Fruit fly (Drosophila melanogaster) whole organism, embryonic: ENCODE results near the gene Nepl3.

Experiments used
- Asciz ChIP-seq: fragments of 200-800 bp; sonication (Bioruptor generic); optimal IDR thresholded peaks from 2 replicates; lab custom pipeline; 2017; ENCODE audit warnings: missing biosample characterization, mild to moderate bottlenecking, missing genetic modification characterization, missing genetic modification reagents
- Bgb ChIP-seq: fragments of 200-800 bp; sonication (Bioruptor generic); IDR thresholded peaks from 2 replicates; pipeline ENCODE4 v1.3.6; 2022; ENCODE audit warnings: missing biosample characterization, missing genetic modification characterization; ENCODE audit not compliant: partially characterized antibody
- CG1024 ChIP-seq: fragments of 200-800 bp; sonication (Bioruptor generic); IDR thresholded peaks from 2 replicates; pipeline ENCODE4 v1.3.6; 2022; ENCODE audit warnings: missing biosample characterization, missing genetic modification characterization
- CG11398 ChIP-seq: fragments of 200-800 bp; sonication (Bioruptor generic); optimal IDR thresholded peaks from 2 replicates; lab custom pipeline; 2016; ENCODE audit warnings: missing biosample characterization, missing genetic modification characterization
- CG11695 ChIP-seq: fragments of 200-800 bp; sonication (Bioruptor generic); IDR thresholded peaks from 3 replicates; pipeline ENCODE4 v1.3.6; 2022; ENCODE audit warnings: missing biosample characterization, missing genetic modification characterization
- CG12071 ChIP-seq: fragments of 200-800 bp; sonication (Bioruptor generic); optimal IDR thresholded peaks from 3 replicates; lab custom pipeline; 2018; ENCODE audit warnings: missing biosample characterization, mild to moderate bottlenecking, missing genetic modification characterization
- CG12769 ChIP-seq: fragments of 200-800 bp; sonication (Bioruptor generic); optimal IDR thresholded peaks from 2 replicates; lab custom pipeline; 2019; ENCODE audit warnings: missing biosample characterization, mild to moderate bottlenecking, missing genetic modification characterization, moderate library complexity
- CG14441 ChIP-seq: fragments of 200-800 bp; sonication (Bioruptor generic); IDR thresholded peaks from 2 replicates; pipeline ENCODE4 v1.3.6; 2022; ENCODE audit warnings: missing biosample characterization, missing genetic modification characterization
- CG14667 ChIP-seq: fragments of 200-800 bp; sonication (Bioruptor generic); IDR thresholded peaks from 2 replicates; pipeline ENCODE4 v1.3.6; 2022; ENCODE audit warnings: missing biosample characterization, missing genetic modification characterization
- CG14965 ChIP-seq: fragments of 200-800 bp; sonication (Bioruptor generic); optimal IDR thresholded peaks from 2 replicates; lab custom pipeline; 2016; ENCODE audit warnings: missing biosample characterization, missing genetic modification characterization, borderline replicate concordance
- CG15011 ChIP-seq: fragments of 200-800 bp; sonication (Bioruptor generic); optimal IDR thresholded peaks from 3 replicates; lab custom pipeline; 2018; ENCODE audit warnings: missing biosample characterization, mild to moderate bottlenecking, missing genetic modification characterization
- CG17186 ChIP-seq: fragments of 200-800 bp; sonication (Bioruptor generic); optimal IDR thresholded peaks from 3 replicates; lab custom pipeline; 2017; ENCODE audit warnings: missing biosample characterization, missing genetic modification reagents, missing genetic modification characterization
- CG17612 ChIP-seq: fragments of 200-800 bp; sonication (Bioruptor generic); IDR thresholded peaks from 2 replicates; pipeline ENCODE4 v1.3.6; 2022; ENCODE audit warnings: missing biosample characterization, missing genetic modification characterization
- CG18011 ChIP-seq: fragments of 200-800 bp; sonication (Bioruptor generic); optimal IDR thresholded peaks from 2 replicates; lab custom pipeline; 2017; ENCODE audit warnings: missing biosample characterization, missing genetic modification characterization, mild to moderate bottlenecking, moderate library complexity, missing genotype
- CG30431 ChIP-seq: fragments of 200-800 bp; sonication (Bioruptor generic); optimal IDR thresholded peaks from 2 replicates; lab custom pipeline; 2017; ENCODE audit warnings: missing biosample characterization, missing genetic modification characterization
- CG31388 ChIP-seq: fragments of 200-800 bp; sonication (Bioruptor generic); optimal IDR thresholded peaks from 2 replicates; lab custom pipeline; 2016; ENCODE audit warnings: missing biosample characterization, missing genetic modification characterization
- CG32767 ChIP-seq: fragments of 200-800 bp; sonication (Bioruptor generic); IDR thresholded peaks from 2 replicates; pipeline ENCODE4 v1.3.6; 2022; ENCODE audit warnings: missing biosample characterization, missing genetic modification characterization
- CG33557 ChIP-seq: fragments of 200-800 bp; sonication (Bioruptor generic); optimal IDR thresholded peaks from 2 replicates; lab custom pipeline; 2019; ENCODE audit warnings: missing biosample characterization, mild to moderate bottlenecking, missing genetic modification characterization, moderate library complexity
- CG42726 ChIP-seq: fragments of 200-800 bp; sonication (Bioruptor generic); IDR thresholded peaks from 2 replicates; pipeline ENCODE4 v1.3.6; 2022; ENCODE audit warnings: missing biosample characterization, missing genetic modification characterization; ENCODE audit not compliant: partially characterized antibody
- CG4328 ChIP-seq: fragments of 200-800 bp; sonication (Bioruptor generic); optimal IDR thresholded peaks from 3 replicates; lab custom pipeline; 2017; ENCODE audit warnings: missing biosample characterization, missing genetic modification reagents, missing genetic modification characterization
- CG5953 ChIP-seq: fragments of 200-800 bp; sonication (Bioruptor generic); IDR thresholded peaks from 2 replicates; pipeline ENCODE4 v1.3.6; 2022; ENCODE audit warnings: missing biosample characterization, missing genetic modification characterization
- CG8290 ChIP-seq, 3 experiments: fragments of 200-800 bp; sonication (Bioruptor generic); optimal IDR thresholded peaks; 2 replicates each; lab custom pipeline; 2016 to 2019; ENCODE audit warnings: missing biosample characterization in 3 of 3, missing genetic modification characterization in 3 of 3, mild to moderate bottlenecking in 2 of 3, moderate library complexity in 1 of 3
- CG8765 ChIP-seq: fragments of 200-800 bp; sonication (Bioruptor generic); IDR thresholded peaks from 2 replicates; pipeline ENCODE4 v1.3.6; 2022; ENCODE audit warnings: missing biosample characterization, missing genetic modification characterization
- CG8944 ChIP-seq: fragments of 200-800 bp; sonication (Bioruptor generic); optimal IDR thresholded peaks from 3 replicates; lab custom pipeline; 2016; ENCODE audit warnings: missing biosample characterization, missing genetic modification characterization
- CkIIα-i1 ChIP-seq: fragments of 200-800 bp; sonication (Bioruptor generic); IDR thresholded peaks from 2 replicates; pipeline ENCODE4 v1.3.6; 2022; ENCODE audit warnings: missing biosample characterization, missing genetic modification characterization
- Dbx ChIP-seq: fragments of 200-800 bp; sonication (Bioruptor generic); IDR thresholded peaks from 3 replicates; pipeline ENCODE4 v1.3.6; 2022; ENCODE audit warnings: missing biosample characterization, missing genetic modification characterization
- Dp ChIP-seq: fragments of 200-800 bp; sonication (Bioruptor generic); optimal IDR thresholded peaks from 2 replicates; lab custom pipeline; 2018; ENCODE audit warnings: missing biosample characterization, mild to moderate bottlenecking, missing genetic modification characterization, moderate library complexity
- E2f2 ChIP-seq: fragments of 200-800 bp; sonication (Bioruptor generic); IDR thresholded peaks from 2 replicates; pipeline ENCODE4 v1.3.6; 2022; ENCODE audit warnings: missing biosample characterization, missing genetic modification characterization
- Ets65A ChIP-seq: fragments of 200-800 bp; sonication (Bioruptor generic); peaks from one replicate; lab custom pipeline; 2016; ENCODE audit warnings: missing biosample characterization, missing genetic modification characterization
- MBD-R2 ChIP-seq: fragments of 200-800 bp; sonication (Bioruptor generic); IDR thresholded peaks from 2 replicates; pipeline ENCODE4 v1.3.6; 2022; ENCODE audit warnings: missing biosample characterization, missing genetic modification characterization
- Med ChIP-seq: fragments of 200-800 bp; sonication (Bioruptor generic); peaks from one replicate; lab custom pipeline; 2016; ENCODE audit warnings: missing biosample characterization, missing genetic modification characterization, mild to moderate bottlenecking, inconsistent platforms, moderate library complexity
- Opbp ChIP-seq: fragments of 200-800 bp; sonication (Bioruptor generic); IDR thresholded peaks from 3 replicates; pipeline ENCODE4 v1.3.6; 2022; ENCODE audit warnings: missing biosample characterization, missing genetic modification characterization; ENCODE audit not compliant: partially characterized antibody
- Scr ChIP-seq: fragments of 200-800 bp; sonication (Bioruptor generic); IDR thresholded peaks from 2 replicates; pipeline ENCODE4 v1.3.6; 2022; ENCODE audit warnings: missing biosample characterization, missing genetic modification characterization; ENCODE audit not compliant: partially characterized antibody
- Taf1 ChIP-seq: fragments of 200-800 bp; sonication (Bioruptor generic); IDR thresholded peaks from 2 replicates; pipeline ENCODE4 v1.3.6; 2022; ENCODE audit warnings: missing biosample characterization, missing genetic modification characterization
- ab ChIP-seq: fragments of 200-800 bp; sonication (Bioruptor generic); optimal IDR thresholded peaks from 2 replicates; lab custom pipeline; 2016; ENCODE audit warnings: missing biosample characterization, missing genetic modification characterization
- ap ChIP-seq: fragments of 200-800 bp; sonication (Bioruptor generic); IDR thresholded peaks from 2 replicates; pipeline ENCODE4 v1.3.6; 2022; ENCODE audit warnings: missing biosample characterization, missing genetic modification characterization
- br ChIP-seq: fragments of >200 bp; optimal IDR thresholded peaks from 2 replicates; lab custom pipeline; 2017
- dimm ChIP-seq: fragments of 200-800 bp; sonication (Bioruptor generic); IDR thresholded peaks from 2 replicates; pipeline ENCODE4 v1.3.6; 2022; ENCODE audit warnings: missing biosample characterization, missing genetic modification characterization
- en ChIP-seq: fragments of 200-800 bp; sonication (Bioruptor generic); optimal IDR thresholded peaks from 2 replicates; lab custom pipeline; 2016; ENCODE audit warnings: missing biosample characterization, missing genetic modification characterization
- fd3F ChIP-seq: fragments of 200-800 bp; sonication (Bioruptor generic); optimal IDR thresholded peaks from 2 replicates; lab custom pipeline; 2018; ENCODE audit warnings: missing biosample characterization, mild to moderate bottlenecking, missing genetic modification characterization, moderate library complexity
- gcm ChIP-seq: fragments of 200-800 bp; sonication (Bioruptor generic); optimal IDR thresholded peaks from 2 replicates; lab custom pipeline; 2019; ENCODE audit warnings: missing biosample characterization, mild to moderate bottlenecking, missing genetic modification characterization, moderate library complexity
- inv ChIP-seq: fragments of 200-800 bp; sonication (Bioruptor generic); IDR thresholded peaks from 2 replicates; pipeline ENCODE4 v1.3.6; 2022; ENCODE audit warnings: missing biosample characterization, missing genetic modification characterization; ENCODE audit not compliant: partially characterized antibody
- jing ChIP-seq: fragments of 200-800 bp; sonication (Bioruptor generic); optimal IDR thresholded peaks from 2 replicates; lab custom pipeline; 2018; ENCODE audit warnings: missing biosample characterization, mild to moderate bottlenecking, missing genetic modification characterization
- kni ChIP-seq: fragments of 200-800 bp; sonication (Bioruptor generic); optimal IDR thresholded peaks from 3 replicates; lab custom pipeline; 2017; ENCODE audit warnings: mild to moderate bottlenecking, missing biosample characterization, missing genetic modification reagents, missing genetic modification characterization
- lmd ChIP-seq: fragments of 200-800 bp; sonication (Bioruptor generic); IDR thresholded peaks from 2 replicates; pipeline ENCODE4 v1.3.6; 2022; ENCODE audit warnings: missing biosample characterization, missing genetic modification characterization
- row ChIP-seq: fragments of 200-800 bp; sonication (Bioruptor generic); IDR thresholded peaks from 3 replicates; pipeline ENCODE4 v1.3.6; 2022; ENCODE audit warnings: missing biosample characterization, missing genetic modification characterization
- slp2 ChIP-seq: fragments of 200-800 bp; sonication (Bioruptor generic); optimal IDR thresholded peaks from 2 replicates; lab custom pipeline; 2016; ENCODE audit warnings: missing biosample characterization, missing genetic modification characterization
- so ChIP-seq: fragments of 200-800 bp; sonication (Bioruptor generic); IDR thresholded peaks from 3 replicates; pipeline ENCODE4 v1.3.6; 2022; ENCODE audit warnings: missing biosample characterization, missing genetic modification characterization
- stc ChIP-seq: fragments of 200-800 bp; sonication (Bioruptor generic); IDR thresholded peaks from 2 replicates; pipeline ENCODE4 v1.3.6; 2022; ENCODE audit warnings: missing biosample characterization, missing genetic modification characterization
- tin ChIP-seq: fragments of 200-800 bp; sonication (Bioruptor generic); optimal IDR thresholded peaks from 3 replicates; lab custom pipeline; 2016; ENCODE audit warnings: missing biosample characterization, missing genetic modification characterization
- zen ChIP-seq: fragments of 200-800 bp; sonication (Bioruptor generic); optimal IDR thresholded peaks from 3 replicates; lab custom pipeline; 2018; ENCODE audit warnings: missing biosample characterization, mild to moderate bottlenecking, missing genetic modification characterization, moderate library complexity
- zfh2 ChIP-seq: fragments of 200-800 bp; sonication (Bioruptor generic); optimal IDR thresholded peaks from 2 replicates; lab custom pipeline; 2016; ENCODE audit warnings: missing biosample characterization, missing genetic modification characterization

Nepl3 gene

DNA sequence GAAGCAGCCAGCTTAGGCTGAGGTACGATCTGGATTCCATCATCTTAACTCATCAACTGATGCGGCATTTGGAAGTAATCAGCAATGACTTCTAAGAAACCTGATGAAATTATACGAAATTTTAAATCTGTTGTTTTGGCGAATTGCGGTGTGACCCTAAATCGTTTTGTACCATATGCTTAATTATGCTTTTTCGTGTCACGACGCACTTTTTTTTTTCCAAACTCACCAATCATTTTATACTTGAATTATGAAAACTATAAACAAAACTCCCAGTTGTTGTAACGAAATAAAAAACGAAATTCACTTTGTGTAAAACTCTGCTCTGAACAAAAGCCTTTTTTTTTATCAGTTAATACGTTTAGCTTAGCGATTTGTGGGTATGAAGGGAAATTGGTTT, at the start of gene Nepl3 (continued):
- TF ChIP-seq CG14965 (GFP tag; lab: Kevin White, UChicago) (no peak), Med (no peak), CG17186 (GFP tag; lab: Kevin White, UChicago) (no peak), ab (GFP tag; lab: Kevin White, UChicago) (no peak), lmd (GFP tag; lab: Robert Waterston, UW) (no peak), CG42726 (GFP tag; lab: Robert Waterston, UW) (no peak), jing (GFP tag; lab: Kevin White, UChicago) (no peak), Dp (GFP tag; lab: Kevin White, UChicago) (peak; percentile 41), CG5953 (GFP tag; lab: Robert Waterston, UW) (no peak), Dbx (GFP tag; lab: Robert Waterston, UW) (no peak), gcm (GFP tag; lab: Kevin White, UChicago) (no peak), CkIIα-i1 (GFP tag; lab: Robert Waterston, UW) (no peak), Opbp (GFP tag; lab: Robert Waterston, UW) (no peak), CG14667 (GFP tag; lab: Robert Waterston, UW) (no peak), CG4328 (GFP tag; lab: Kevin White, UChicago) (no peak), slp2 (no peak), CG8290 (GFP tag; optimal IDR thresholded peaks at IDR 0.05; lab: Kevin White, UChicago) (no peak), CG8290 (tag; optimal IDR thresholded peaks at IDR 0.05; lab: Kevin White, UChicago) (no peak), Taf1 (GFP tag; lab: Robert Waterston, UW) (no peak), CG8944 (GFP tag; lab: Kevin White, UChicago) (no peak), stc (no peak), CG1024 (GFP tag; lab: Robert Waterston, UW) (no peak), inv (GFP tag; lab: Robert Waterston, UW) (peak; percentile 23; the same call in 1 of the 2 replicates), CG32767 (no peak), Asciz (GFP tag; lab: Kevin White, UChicago) (no peak), CG12769 (tag; lab: Kevin White, UChicago) (no peak), kni (GFP tag; lab: Kevin White, UChicago) (no peak), CG14441 (no peak), br (no peak), tin (GFP tag; lab: Kevin White, UChicago) (no peak), ap (GFP tag; lab: Robert Waterston, UW) (no peak), MBD-R2 (GFP tag; lab: Robert Waterston, UW) (peak; percentile 53), CG17612 (no peak), zfh2 (GFP tag; lab: Kevin White, UChicago) (no peak), E2f2 (GFP tag; lab: Robert Waterston, UW) (peak; percentile 56; the same call in 1 of the 2 replicates), Ets65A (no peak), CG30431 (GFP tag; lab: Kevin White, UChicago) (no peak), row (GFP tag; lab: Robert Waterston, UW) (peak; percentile 37; the same call in 2 of the 3 replicates), CG18011 (no peak), Bgb (peak; percentile 47; the same call in 1 of the 2 replicates), CG12071 (no peak), dimm (GFP tag; lab: Robert Waterston, UW) (no peak), fd3F (GFP tag; lab: Kevin White, UChicago) (no peak), CG33557 (GFP tag; lab: Kevin White, UChicago) (no peak), CG31388 (GFP tag; lab: Kevin White, UChicago) (no peak), CG8765 (GFP tag; lab: Robert Waterston, UW) (no peak), CG15011 (GFP tag; lab: Kevin White, UChicago) (no peak), CG11398 (GFP tag; lab: Kevin White, UChicago) (no peak), en (GFP tag; lab: Kevin White, UChicago) (no peak), zen (no peak), Scr (GFP tag; lab: Robert Waterston, UW) (peak; percentile 69), CG11695 (GFP tag; lab: Robert Waterston, UW) (no peak), so (no peak)
